Fruit fly (Drosophila melanogaster) whole organism, pupa: ENCODE results near the gene Utx.

Experiments used
- CG10348 ChIP-seq: fragments of 200-800 bp; sonication (Bioruptor generic); IDR thresholded peaks from 2 replicates; pipeline ENCODE4 v1.3.6; 2022; ENCODE audit warnings: missing biosample characterization, missing genetic modification characterization
- CG12605 ChIP-seq: fragments of 200-800 bp; sonication (Bioruptor generic); IDR thresholded peaks from 2 replicates; pipeline ENCODE4 v1.3.6; 2022; ENCODE audit warnings: missing biosample characterization, missing genetic modification characterization
- CG13204 ChIP-seq: fragments of 200-800 bp; sonication (Bioruptor generic); optimal IDR thresholded peaks from 2 replicates; lab custom pipeline; 2018; ENCODE audit warnings: missing biosample characterization, mild to moderate bottlenecking, missing genetic modification characterization, moderate library complexity
- CG14655 ChIP-seq: fragments of 200-800 bp; sonication (Bioruptor generic); optimal IDR thresholded peaks from 3 replicates; lab custom pipeline; 2017; ENCODE audit warnings: mild to moderate bottlenecking, missing biosample characterization, missing genetic modification reagents, missing genetic modification characterization
- CG15710 ChIP-seq: fragments of 200-800 bp; sonication (Bioruptor generic); optimal IDR thresholded peaks from 2 replicates; lab custom pipeline; 2018; ENCODE audit warnings: missing biosample characterization, mild to moderate bottlenecking, missing genetic modification characterization, moderate library complexity
- CG17806 ChIP-seq: fragments of 200-800 bp; sonication (Bioruptor generic); optimal IDR thresholded peaks from 2 replicates; lab custom pipeline; 2018; ENCODE audit warnings: missing biosample characterization, mild to moderate bottlenecking, missing genetic modification characterization, moderate library complexity
- CG32121 ChIP-seq: fragments of 200-800 bp; sonication (Bioruptor generic); IDR thresholded peaks from 2 replicates; pipeline ENCODE4 v1.3.6; 2022; ENCODE audit warnings: missing biosample characterization, missing genetic modification characterization
- CG34367 ChIP-seq: fragments of 200-800 bp; sonication (Bioruptor generic); optimal IDR thresholded peaks from 2 replicates; lab custom pipeline; 2018; ENCODE audit warnings: missing biosample characterization, mild to moderate bottlenecking, missing genetic modification characterization
- CG4496 ChIP-seq: fragments of 200-800 bp; sonication (Bioruptor generic); IDR thresholded peaks from 3 replicates; pipeline ENCODE4 v1.3.6; 2022; ENCODE audit warnings: missing biosample characterization, missing genetic modification characterization
- CG8159 ChIP-seq: fragments of 200-800 bp; sonication (Bioruptor generic); optimal IDR thresholded peaks from 3 replicates; lab custom pipeline; 2018; ENCODE audit warnings: missing biosample characterization, mild to moderate bottlenecking, missing genetic modification characterization, moderate library complexity
- CG8301 ChIP-seq: fragments of 200-800 bp; sonication (Bioruptor generic); optimal IDR thresholded peaks from 2 replicates; lab custom pipeline; 2018; ENCODE audit warnings: missing biosample characterization, mild to moderate bottlenecking, missing genetic modification characterization
- CG9948 ChIP-seq: fragments of 200-800 bp; sonication (Bioruptor generic); optimal IDR thresholded peaks from 2 replicates; lab custom pipeline; 2018; ENCODE audit warnings: missing biosample characterization, mild to moderate bottlenecking, missing genetic modification characterization, moderate library complexity
- D1 ChIP-seq: fragments of 200-800 bp; sonication (Bioruptor generic); optimal IDR thresholded peaks from 2 replicates; lab custom pipeline; 2018; ENCODE audit warnings: missing biosample characterization, mild to moderate bottlenecking, missing genetic modification characterization, moderate library complexity
- EcR ChIP-seq: fragments of 200-800 bp; sonication (Bioruptor generic); optimal IDR thresholded peaks from 3 replicates; lab custom pipeline; 2019; ENCODE audit warnings: missing biosample characterization, missing genetic modification characterization, mild to moderate bottlenecking, moderate library complexity, missing genetic modification reagents
- Ets98B ChIP-seq: fragments of 200-800 bp; sonication (Bioruptor generic); IDR thresholded peaks from 2 replicates; pipeline ENCODE4 v1.3.6; 2022; ENCODE audit warnings: missing biosample characterization, missing genetic modification characterization
- Pif1A ChIP-seq: fragments of 200-800 bp; sonication (Bioruptor generic); optimal IDR thresholded peaks from 3 replicates; lab custom pipeline; 2016; ENCODE audit warnings: missing biosample characterization, missing genetic modification characterization
- Pif1B ChIP-seq: fragments of 200-800 bp; sonication (Bioruptor generic); optimal IDR thresholded peaks from 3 replicates; lab custom pipeline; 2016; ENCODE audit warnings: missing biosample characterization, missing genetic modification characterization
- Snoo ChIP-seq: fragments of 200-800 bp; sonication (Bioruptor generic); optimal IDR thresholded peaks from 3 replicates; lab custom pipeline; 2017; ENCODE audit warnings: missing biosample characterization, mild to moderate bottlenecking, missing genetic modification characterization, inconsistent platforms
- fd96Ca ChIP-seq: fragments of 200-800 bp; sonication (Bioruptor generic); IDR thresholded peaks from 3 replicates; pipeline ENCODE4 v1.3.6; 2022; ENCODE audit warnings: missing biosample characterization, missing genetic modification characterization
- gl ChIP-seq: fragments of 200-800 bp; sonication (Bioruptor generic); optimal IDR thresholded peaks from 2 replicates; lab custom pipeline; 2018; ENCODE audit warnings: missing biosample characterization, mild to moderate bottlenecking, missing genetic modification characterization
- rn ChIP-seq: fragments of 200-800 bp; sonication (Bioruptor generic); IDR thresholded peaks from 2 replicates; pipeline ENCODE4 v1.3.6; 2022; ENCODE audit warnings: missing biosample characterization, missing genetic modification characterization

The Utx gene

dm6 chr2L:10230455-10230854 is 48.2 kb downstream of the Utx start:
- TF ChIP-seq CG4496 (GFP tag; lab: Robert Waterston, UW) (no peak), CG14655 (GFP tag; lab: Kevin White, UChicago) (no peak), CG34367 (tag; lab: Kevin White, UChicago) (no peak), Pif1B (GFP tag; lab: Kevin White, UChicago) (no peak), CG15710 (tag; lab: Kevin White, UChicago) (no peak), fd96Ca (GFP tag; lab: Robert Waterston, UW) (no peak), CG8301 (tag; lab: Kevin White, UChicago) (no peak), CG10348 (no peak), rn (no peak), EcR (GFP tag; lab: Kevin White, UChicago) (no peak), gl (no peak), Ets98B (GFP tag; lab: Robert Waterston, UW) (no peak), CG9948 (tag; lab: Kevin White, UChicago) (no peak), CG13204 (GFP tag; lab: Kevin White, UChicago) (no peak), Snoo (no peak), CG12605 (GFP tag; lab: Robert Waterston, UW) (no peak), Pif1A (GFP tag; lab: Kevin White, UChicago) (no peak), D1 (tag; lab: Kevin White, UChicago) (no peak), CG17806 (no peak), CG8159 (no peak)

dm6 chr2L:10226724-10227407 is 51.7 kb downstream of the Utx start, which contains the start of gene CG5708:
CG5708 (minus strand) TSS chr2L:10226808.
- TF ChIP-seq Snoo (no peak), CG15710 (tag; lab: Kevin White, UChicago) (peak; percentile 11)

- TF ChIP-seq CG13204 (GFP tag; lab: Kevin White, UChicago) (no peak), CG8159 (no peak), Pif1A (GFP tag; lab: Kevin White, UChicago) (no peak), Snoo (no peak)
These were observed 52.3 kb downstream of the Utx start for dm6 chr2L:10226213-10226723.

dm6 chr2L:10222550-10223231 is 55.9 kb downstream of the Utx start, which contains the start of gene Bcs1:
Bcs1 (plus strand) TSS chr2L:10222657.
- no peak for TF ChIP-seq CG4496 (GFP tag; lab: Robert Waterston, UW)
- TF ChIP-seq D1 (tag; lab: Kevin White, UChicago), result peak; percentile 25
- TF ChIP-seq CG32121 (GFP tag; lab: Robert Waterston, UW), result no peak
- TF ChIP-seq CG13204 (GFP tag; lab: Kevin White, UChicago), result no peak
- TF ChIP-seq, all 21 proteins: peak for 1
